ENCODE assay signal across 6 worm cellular contexts in genomic region chrX:9984889-9985404, ce11.
TF ChIP-seq lines count a peak whose summit lies in the region.

F19C6.5 (minus strand) TSS chrX:9984939.

TF ChIP-seq in whole organism, L1 larva, 84 proteins besides CTCF, POLR2A, EP300 and RAD21:
- TF ChIP-seq elt-2 (tag; optimal IDR thresholded peaks at IDR 0.05; lab: Kevin White, UChicago): peak; percentile 35
- TF ChIP-seq nhr-85 (tag; lab: Kevin White, UChicago): no peak
- TF ChIP-seq snpc-4 (tag; optimal IDR thresholded peaks at IDR 0.05; lab: Kevin White, UChicago): no peak
- TF ChIP-seq grh-1 (GFP tag; IDR thresholded peaks at IDR 0.05; lab: Robert Waterston, UW): no peak

TF ChIP-seq in whole organism, L2 larva, 48 proteins besides CTCF, POLR2A, EP300 and RAD21:
- no peak for TF ChIP-seq sma-9 (GFP tag; optimal IDR thresholded peaks at IDR 0.05; lab: Kevin White, UChicago)
- no peak for TF ChIP-seq sma-9 (tag; optimal IDR thresholded peaks at IDR 0.05; lab: Kevin White, UChicago)
- TF ChIP-seq fos-1 (tag; optimal IDR thresholded peaks at IDR 0.05; lab: Kevin White, UChicago): peak; percentile 5
- TF ChIP-seq zag-1 (tag; optimal IDR thresholded peaks at IDR 0.05; lab: Kevin White, UChicago): no peak
- TF ChIP-seq ceh-82 (tag; optimal IDR thresholded peaks at IDR 0.05; lab: Kevin White, UChicago): no peak
- no peak for TF ChIP-seq F13H6.1 (tag; optimal IDR thresholded peaks at IDR 0.05; lab: Kevin White, UChicago)
- no peak for TF ChIP-seq nhr-237 (tag; optimal IDR thresholded peaks at IDR 0.05; lab: Kevin White, UChicago)

TF ChIP-seq in whole organism, L3 larva, 47 proteins besides CTCF, POLR2A, EP300 and RAD21:
- TF ChIP-seq ztf-4 (tag; optimal IDR thresholded peaks at IDR 0.05; lab: Kevin White, UChicago): no peak
- TF ChIP-seq nhr-11 (tag; optimal IDR thresholded peaks at IDR 0.05; lab: Kevin White, UChicago): no peak
- no peak for TF ChIP-seq ceh-82 (tag; optimal IDR thresholded peaks at IDR 0.05; lab: Kevin White, UChicago)
- no peak for TF ChIP-seq nhr-12 (tag; optimal IDR thresholded peaks at IDR 0.05; lab: Kevin White, UChicago)
- no peak for TF ChIP-seq aly-2 (tag; optimal IDR thresholded peaks at IDR 0.05; lab: Kevin White, UChicago)
- peak; percentile 68 for TF ChIP-seq elt-2 (tag; optimal IDR thresholded peaks at IDR 0.05; lab: Kevin White, UChicago)
- TF ChIP-seq snpc-4 (tag; optimal IDR thresholded peaks at IDR 0.05; lab: Kevin White, UChicago): no peak
- TF ChIP-seq pqm-1 (tag; optimal IDR thresholded peaks at IDR 0.05; lab: Kevin White, UChicago): peak; percentile 70
- no peak for TF ChIP-seq egl-5 (tag; optimal IDR thresholded peaks at IDR 0.05; lab: Kevin White, UChicago)
- no peak for TF ChIP-seq nhr-25 (tag; optimal IDR thresholded peaks at IDR 0.05; lab: Kevin White, UChicago)
- TF ChIP-seq pha-4 (tag; optimal IDR thresholded peaks at IDR 0.05; lab: Kevin White, UChicago): no peak
- TF ChIP-seq fos-1 (tag; optimal IDR thresholded peaks at IDR 0.05; lab: Kevin White, UChicago): no peak

TF ChIP-seq in whole organism, L4 larva, 104 proteins besides CTCF, POLR2A, EP300 and RAD21:
- TF ChIP-seq nhr-28 (tag; optimal IDR thresholded peaks at IDR 0.05; lab: Kevin White, UChicago) (peak; percentile 95), ctbp-1 (GFP tag; IDR thresholded peaks at IDR 0.05; lab: Robert Waterston, UW) (no peak), pqm-1 (tag; optimal IDR thresholded peaks at IDR 0.05; lab: Kevin White, UChicago) (peak; percentile 18), daf-16 (GFP tag; optimal IDR thresholded peaks at IDR 0.05; lab: Kevin White, UChicago) (no peak), daf-16 (tag; optimal IDR thresholded peaks at IDR 0.05; lab: Kevin White, UChicago) (peak; percentile 92), lsy-2 (tag; optimal IDR thresholded peaks at IDR 0.05; lab: Kevin White, UChicago) (no peak), dve-1 (tag; optimal IDR thresholded peaks at IDR 0.05; lab: Kevin White, UChicago; ENCODE audit: insufficient read depth) (peak; percentile 22)

TF ChIP-seq in whole organism, late embryonic, 69 proteins besides CTCF, POLR2A, EP300 and RAD21:
- TF ChIP-seq nhr-232 (tag; optimal IDR thresholded peaks at IDR 0.05; lab: Kevin White, UChicago): no peak
- no peak for TF ChIP-seq K02D7.2 (tag; optimal IDR thresholded peaks at IDR 0.05; lab: Kevin White, UChicago)
- peak; percentile 44 for TF ChIP-seq elt-2 (tag; optimal IDR thresholded peaks at IDR 0.05; lab: Kevin White, UChicago)
- TF ChIP-seq ceh-45 (GFP tag; IDR thresholded peaks at IDR 0.05; lab: Robert Waterston, UW): no peak
- TF ChIP-seq sox-4 (tag; optimal IDR thresholded peaks at IDR 0.05; lab: Kevin White, UChicago): no peak

TF ChIP-seq in whole organism, young adult, 124 proteins besides CTCF, POLR2A, EP300 and RAD21:
- TF ChIP-seq nhr-80 (tag; optimal IDR thresholded peaks at IDR 0.05; lab: Kevin White, UChicago) (peak; percentile 37), ekl-4 (GFP tag; IDR thresholded peaks at IDR 0.05; lab: Robert Waterston, UW) (no peak)
TF ChIP-seq in whole organism, young adult: peak in this region for 1.
